Fruit fly (Drosophila melanogaster): ENCODE results near the gene CG13901.

Gene CG13901

dm6 chr3L:871713-872112, 34.1 kb upstream of the CG13901 start, which contains the start of gene Usp10 (continued):
- TF ChIP-seq CG17385 (GFP tag; optimal IDR thresholded peaks at IDR 0.05) (no peak), fd96Cb (tag; optimal IDR thresholded peaks at IDR 0.05) (no peak), h (optimal IDR thresholded peaks at IDR 0.05) (no peak), tap (tag; optimal IDR thresholded peaks at IDR 0.05) (no peak), Stat92E (GFP tag; optimal IDR thresholded peaks at IDR 0.05) (peak in 1 of 3 experiments; percentile 9), ato (GFP tag; IDR thresholded peaks at IDR 0.05; ENCODE audit: partially characterized antibody) (peak; percentile 82), CG13287 (GFP tag; IDR thresholded peaks at IDR 0.05; ENCODE audit: partially characterized antibody) (peak; percentile 79), CTCF (GFP tag; optimal IDR thresholded peaks at IDR 0.05) (peak; percentile 30), HLH54F (GFP tag; optimal IDR thresholded peaks at IDR 0.05) (no peak), Sin3A (optimal IDR thresholded peaks at IDR 0.05) (peak; percentile 56), disco-r (GFP tag; optimal IDR thresholded peaks at IDR 0.05) (no peak), CG17829 (tag; optimal IDR thresholded peaks at IDR 0.05) (peak; percentile 41), CG18262 (tag; optimal IDR thresholded peaks at IDR 0.05) (no peak), unc-4 (GFP tag; IDR thresholded peaks at IDR 0.05; ENCODE audit: partially characterized antibody) (peak; percentile 74), phol (tag; optimal IDR thresholded peaks at IDR 0.05) (peak; percentile 34), mld (GFP tag; IDR thresholded peaks at IDR 0.05; ENCODE audit: partially characterized antibody) (peak; percentile 58; the same call in 1 of the 3 replicates), CG9797 (GFP tag; optimal IDR thresholded peaks at IDR 0.05) (peak; percentile 11), hb (GFP tag; IDR thresholded peaks at IDR 0.05; ENCODE audit: partially characterized antibody) (peak; percentile 73; the same call in 1 of the 3 replicates), jing (GFP tag; optimal IDR thresholded peaks at IDR 0.05) (no peak), run (tag; optimal IDR thresholded peaks at IDR 0.05) (no peak), CG14860 (GFP tag; IDR thresholded peaks at IDR 0.05; ENCODE audit: partially characterized antibody) (peak; percentile 47; the same call in 1 of the 3 replicates), E2f1 (GFP tag; IDR thresholded peaks at IDR 0.05) (no peak), CG11723 (GFP tag; optimal IDR thresholded peaks at IDR 0.05) (no peak), knrl (GFP tag; IDR thresholded peaks at IDR 0.05; ENCODE audit: partially characterized antibody) (peak; percentile 73), CG14710 (tag; optimal IDR thresholded peaks at IDR 0.05) (peak; percentile 55), hth (optimal IDR thresholded peaks at IDR 0.05) (no peak), CG11560 (tag; IDR thresholded peaks at IDR 0.05) (no peak), NFAT (GFP tag; IDR thresholded peaks at IDR 0.05) (0 out of 2 replicates have a peak, but pooled peaks have one; percentile 19), Lhr (GFP tag; optimal IDR thresholded peaks at IDR 0.05) (peak; percentile 48), Six4 (GFP tag; optimal IDR thresholded peaks at IDR 0.05) (no peak), Dref (GFP tag; IDR thresholded peaks at IDR 0.05) (peak; percentile 96), CG11696 (GFP tag; IDR thresholded peaks at IDR 0.05) (0 out of 2 replicates have a peak, but pooled peaks have one; percentile 8), stwl (tag; optimal IDR thresholded peaks at IDR 0.05) (peak; percentile 46), Drgx (GFP tag; IDR thresholded peaks at IDR 0.05) (no peak), Atf-2 (GFP tag; optimal IDR thresholded peaks at IDR 0.05) (no peak), bcd (GFP tag; optimal IDR thresholded peaks at IDR 0.05) (no peak), CG15514 (GFP tag; optimal IDR thresholded peaks at IDR 0.05) (peak; percentile 50), sens (GFP tag) (no peak), Med (GFP tag) (peak; percentile 40), Hand (GFP tag; optimal IDR thresholded peaks at IDR 0.05) (no peak), MESR4 (GFP tag; optimal IDR thresholded peaks at IDR 0.05) (peak; percentile 61), NC2β (GFP tag; optimal IDR thresholded peaks at IDR 0.05) (peak; percentile 26), CG3995 (GFP tag; optimal IDR thresholded peaks at IDR 0.05) (peak; percentile 57), E2f2 (GFP tag; IDR thresholded peaks at IDR 0.05) (peak; percentile 99), CG2120 (GFP tag; optimal IDR thresholded peaks at IDR 0.05) (peak; percentile 4), CG12659 (GFP tag; optimal IDR thresholded peaks at IDR 0.05) (peak; percentile 58), Pdp1 (GFP tag; optimal IDR thresholded peaks at IDR 0.05) (peak in 1 of 2 experiments; percentile 38), vnd (GFP tag; IDR thresholded peaks at IDR 0.05; ENCODE audit: partially characterized antibody) (peak; percentile 56; the same call in 2 of the 3 replicates), CG5953 (GFP tag; IDR thresholded peaks at IDR 0.05) (no peak), inv (GFP tag; IDR thresholded peaks at IDR 0.05; ENCODE audit: partially characterized antibody) (peak; percentile 49; the same call in 1 of the 2 replicates), ftz-f1 (GFP tag; optimal IDR thresholded peaks at IDR 0.05) (peak; percentile 69)

Data from whole organism, embryonic.